Fruit fly (Drosophila melanogaster): Measurements from ENCODE around the gene CG8927.

Gene CG8927

dm6 chr3R:16208924-16209713 is 28.3 kb downstream of the CG8927 start (continued):
- TF ChIP-seq hth (optimal IDR thresholded peaks at IDR 0.05) (no peak), caup (GFP tag; optimal IDR thresholded peaks at IDR 0.05; ENCODE audit: severe bottlenecking) (no peak), cg (GFP tag; optimal IDR thresholded peaks at IDR 0.05) (no peak), Opbp (GFP tag; IDR thresholded peaks at IDR 0.05; ENCODE audit: partially characterized antibody) (0 out of 3 replicates have a peak, but pooled peaks have one; percentile 17), croc (GFP tag; conservative IDR thresholded peaks at IDR 0.05) (0 out of 3 replicates have a peak, but pooled peaks have one; percentile 21), klu (GFP tag; IDR thresholded peaks at IDR 0.05) (no peak), CG3163 (GFP tag; optimal IDR thresholded peaks at IDR 0.05) (no peak), tin (GFP tag; optimal IDR thresholded peaks at IDR 0.05) (no peak), trh (GFP tag; optimal IDR thresholded peaks at IDR 0.05) (no peak), pum (GFP tag; optimal IDR thresholded peaks at IDR 0.05) (no peak), CG17912 (GFP tag; optimal IDR thresholded peaks at IDR 0.05) (no peak), CG9876 (GFP tag; optimal IDR thresholded peaks at IDR 0.05) (no peak), chm (GFP tag; IDR thresholded peaks at IDR 0.05) (peak; percentile 67; the same call in 1 of the 2 replicates), cwo (GFP tag; optimal IDR thresholded peaks at IDR 0.05) (peak; percentile 1), CG6254 (GFP tag; optimal IDR thresholded peaks at IDR 0.05) (peak; percentile 8), dysf (GFP tag; IDR thresholded peaks at IDR 0.05) (peak; percentile 39; the same call in 1 of the 3 replicates), CG3407 (GFP tag; optimal IDR thresholded peaks at IDR 0.05) (no peak), ap (GFP tag; IDR thresholded peaks at IDR 0.05) (no peak), CG10209 (GFP tag; optimal IDR thresholded peaks at IDR 0.05) (peak; percentile 41), CG11247 (GFP tag; IDR thresholded peaks at IDR 0.05) (peak; percentile 23; the same call in 1 of the 2 replicates), nom (GFP tag; optimal IDR thresholded peaks at IDR 0.05) (no peak), CG7987 (GFP tag; optimal IDR thresholded peaks at IDR 0.05) (no peak), crol (GFP tag; IDR thresholded peaks at IDR 0.05) (peak; percentile 24; the same call in 1 of the 2 replicates), gcm (GFP tag; optimal IDR thresholded peaks at IDR 0.05) (peak; percentile 6), br (optimal IDR thresholded peaks at IDR 0.05) (no peak), CG13123 (GFP tag; optimal IDR thresholded peaks at IDR 0.05) (no peak), CG13775 (GFP tag; optimal IDR thresholded peaks at IDR 0.05) (peak; percentile 76), Hr3 (GFP tag; optimal IDR thresholded peaks at IDR 0.05) (peak; percentile 61), CG4328 (GFP tag; optimal IDR thresholded peaks at IDR 0.05) (no peak), Spps (tag; optimal IDR thresholded peaks at IDR 0.05) (peak; percentile 51), CG9817 (tag; optimal IDR thresholded peaks at IDR 0.05) (peak; percentile 4), Blimp-1 (GFP tag; optimal IDR thresholded peaks at IDR 0.05) (peak; percentile 41), CG17361 (GFP tag; IDR thresholded peaks at IDR 0.05) (peak; percentile 77), lola (GFP tag; optimal IDR thresholded peaks at IDR 0.05) (peak in 1 of 3 experiments; percentile 84), Oaz (GFP tag; IDR thresholded peaks at IDR 0.05) (no peak), gsb-n (tag; optimal IDR thresholded peaks at IDR 0.05) (peak; percentile 5), CG6175 (GFP tag; IDR thresholded peaks at IDR 0.05) (peak; percentile 77; the same call in 2 of the 3 replicates), CG17359 (tag; optimal IDR thresholded peaks at IDR 0.05) (peak; percentile 15), CG3281 (GFP tag; optimal IDR thresholded peaks at IDR 0.05) (peak; percentile 39), Hmx (GFP tag; optimal IDR thresholded peaks at IDR 0.05) (no peak), Hr51 (GFP tag; optimal IDR thresholded peaks at IDR 0.05) (peak in 1 of 2 experiments; percentile 64), seq (GFP tag; IDR thresholded peaks at IDR 0.05) (peak; percentile 24; the same call in 1 of the 2 replicates), CG2712 (tag; optimal IDR thresholded peaks at IDR 0.05) (peak; percentile 72), CG14710 (tag; optimal IDR thresholded peaks at IDR 0.05) (peak; percentile 56), CG4424 (GFP tag; optimal IDR thresholded peaks at IDR 0.05) (peak; percentile 18), wdn (GFP tag; IDR thresholded peaks at IDR 0.05) (no peak), Sox102F (GFP tag; optimal IDR thresholded peaks at IDR 0.05) (peak; percentile 56), schlank (tag; optimal IDR thresholded peaks at IDR 0.05) (peak; percentile 26)
